Worm (Caenorhabditis elegans) whole organism, L1 larva: ENCODE measurements around the gene ins-32.

Experiments
- alr-1 ChIP-seq: fragments of 200-800 bp; sonication (Bioruptor generic); optimal IDR thresholded peaks from 2 replicates; lab custom pipeline; 2018; ENCODE audit warnings: borderline replicate concordance, mild to moderate bottlenecking, missing genetic modification characterization, missing compliant biosample characterization
- ama-1 ChIP-seq: fragments of 150-350 bp; optimal IDR thresholded peaks from 2 replicates; lab custom pipeline; 2014
- elt-3 ChIP-seq, 6 experiments: fragments of 150-350 bp in 1 of 6; sonication (generic microtip); optimal IDR thresholded peaks; 2 replicates each; lab custom pipeline; 2017 to 2018; ENCODE audit warnings: missing biosample characterization in 6 of 6, missing genetic modification characterization in 6 of 6, inconsistent platforms in 1 of 6
- jun-1 ChIP-seq: fragments of 150-350 bp; optimal IDR thresholded peaks from 2 replicates; lab custom pipeline; 2014; ENCODE audit warnings: missing biosample characterization, missing genetic modification reagents, missing genetic modification characterization
- lin-14 ChIP-seq: fragments of 200-800 bp; sonication (Bioruptor generic); optimal IDR thresholded peaks from 2 replicates; lab custom pipeline; 2018; ENCODE audit warnings: mild to moderate bottlenecking, missing genetic modification characterization, moderate library complexity, missing compliant biosample characterization
- lin-39 ChIP-seq: fragments of 150-350 bp; optimal IDR thresholded peaks from 2 replicates; lab custom pipeline; 2014; ENCODE audit warnings: missing biosample characterization, missing genetic modification reagents, missing genetic modification characterization
- nhr-237 ChIP-seq: fragments of 150-350 bp; optimal IDR thresholded peaks from 2 replicates; lab custom pipeline; 2014; ENCODE audit warnings: missing biosample characterization, missing genetic modification characterization
- nhr-28 ChIP-seq: fragments of 150-350 bp; optimal IDR thresholded peaks from 2 replicates; lab custom pipeline; 2014; ENCODE audit warnings: missing biosample characterization, missing genetic modification characterization
- nhr-90 ChIP-seq: sonication (generic microtip); optimal IDR thresholded peaks from 2 replicates; lab custom pipeline; 2016; ENCODE audit warnings: mild to moderate bottlenecking, missing genetic modification characterization, missing compliant biosample characterization; ENCODE audit not compliant: poor library complexity
- pqm-1 ChIP-seq: sonication (generic microtip); optimal IDR thresholded peaks from 3 replicates; lab custom pipeline; 2017; ENCODE audit warnings: missing biosample characterization, missing genetic modification characterization
- zag-1 ChIP-seq: fragments of 150-350 bp; optimal IDR thresholded peaks from 2 replicates; lab custom pipeline; 2014; ENCODE audit warnings: missing biosample characterization, missing genetic modification characterization

DNA sequence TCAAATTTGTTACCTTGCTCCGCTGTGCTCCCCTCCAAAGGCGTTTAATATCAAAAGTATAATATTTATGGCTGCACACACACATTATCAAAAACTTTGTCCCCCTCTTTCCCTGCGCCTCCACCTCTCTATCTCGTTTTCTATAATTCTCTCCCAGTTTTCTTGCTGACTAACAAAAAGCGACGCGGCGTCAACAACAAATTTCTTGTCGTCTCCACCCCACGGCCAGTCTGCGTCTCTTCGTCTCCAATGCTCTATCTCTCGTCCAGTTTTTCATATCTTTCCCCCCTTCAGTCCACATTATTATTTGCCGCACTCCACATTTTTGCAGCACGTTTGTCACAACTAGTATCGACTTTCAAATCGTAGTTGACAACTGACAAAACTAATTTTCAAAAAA, 7.4 kb upstream of the ins-32 start:
- TF ChIP-seq jun-1 (no peak), pqm-1 (tag; lab: Kevin White, UChicago) (no peak), nhr-28 (tag; lab: Kevin White, UChicago) (no peak), lin-39 (tag; lab: Kevin White, UChicago) (no peak), elt-3 (tag; optimal IDR thresholded peaks at IDR 0.05; lab: Kevin White, UChicago) (no peak), alr-1 (tag; lab: Kevin White, UChicago) (no peak), zag-1 (no peak), nhr-90 (tag; lab: Kevin White, UChicago) (peak; percentile 25), nhr-237 (no peak), lin-14 (GFP tag; lab: Kevin White, UChicago) (peak; percentile 85), ama-1 (no peak)
